Fruit fly (Drosophila melanogaster) whole organism, prepupa: ENCODE results near the gene CG43203.

Experiments used
- Blimp-1 ChIP-seq: fragments of 200-800 bp; sonication (Bioruptor generic); optimal IDR thresholded peaks from 3 replicates; lab custom pipeline; 2017; ENCODE audit warnings: missing biosample characterization, missing genetic modification characterization, mild to moderate bottlenecking, moderate library complexity, missing genetic modification reagents
- CG10631 ChIP-seq: fragments of 200-800 bp; sonication (Bioruptor generic); optimal IDR thresholded peaks from 2 replicates; lab custom pipeline; 2016; ENCODE audit warnings: missing biosample characterization, missing genetic modification characterization
- CG11762 ChIP-seq: fragments of 200-800 bp; sonication (Bioruptor generic); optimal IDR thresholded peaks from 3 replicates; lab custom pipeline; 2016; ENCODE audit warnings: missing biosample characterization, missing genetic modification characterization; ENCODE audit not compliant: insufficient read depth
- CG15336 ChIP-seq: fragments of 200-800 bp; sonication (Bioruptor generic); IDR thresholded peaks from 2 replicates; pipeline ENCODE4 v1.3.6; 2022; ENCODE audit warnings: missing biosample characterization, missing genetic modification characterization
- CG1621 ChIP-seq: fragments of 200-800 bp; sonication (Bioruptor generic); optimal IDR thresholded peaks from 3 replicates; lab custom pipeline; 2018; ENCODE audit warnings: missing biosample characterization, mild to moderate bottlenecking, missing genetic modification characterization
- CG3032 ChIP-seq: fragments of 200-800 bp; optimal IDR thresholded peaks from 2 replicates; lab custom pipeline; 2019; ENCODE audit warnings: missing biosample characterization, mild to moderate bottlenecking, missing genetic modification characterization, moderate library complexity
- CG31627 ChIP-seq: fragments of 200-800 bp; sonication (Bioruptor generic); optimal IDR thresholded peaks from 3 replicates; lab custom pipeline; 2016; ENCODE audit warnings: missing biosample characterization, missing genetic modification characterization
- CG34406 ChIP-seq: fragments of 200-800 bp; sonication (Bioruptor generic); optimal IDR thresholded peaks from 3 replicates; lab custom pipeline; 2016; ENCODE audit warnings: missing biosample characterization, missing genetic modification characterization
- CG3919 ChIP-seq: fragments of 200-800 bp; sonication (Bioruptor generic); optimal IDR thresholded peaks from 3 replicates; lab custom pipeline; 2016; ENCODE audit warnings: missing biosample characterization, missing genetic modification characterization
- CG4318 ChIP-seq: fragments of 200-800 bp; sonication (Bioruptor generic); optimal IDR thresholded peaks from 3 replicates; lab custom pipeline; 2017; ENCODE audit warnings: missing biosample characterization, mild to moderate bottlenecking, missing genetic modification characterization
- CG6163 ChIP-seq: fragments of 200-800 bp; sonication (Bioruptor generic); IDR thresholded peaks from 3 replicates; pipeline ENCODE4 v1.3.6; 2022; ENCODE audit warnings: missing biosample characterization, missing genetic modification characterization
- CG6276 ChIP-seq: fragments of 200-800 bp; sonication (Bioruptor generic); optimal IDR thresholded peaks from 2 replicates; lab custom pipeline; 2017; ENCODE audit warnings: missing biosample characterization, mild to moderate bottlenecking, missing genetic modification characterization
- CG6792 ChIP-seq: fragments of 200-800 bp; sonication (Bioruptor generic); optimal IDR thresholded peaks from 3 replicates; lab custom pipeline; 2016; ENCODE audit warnings: missing biosample characterization, missing genetic modification characterization
- CG6808 ChIP-seq: fragments of 200-800 bp; sonication (Bioruptor generic); optimal IDR thresholded peaks from 3 replicates; lab custom pipeline; 2017; ENCODE audit warnings: missing biosample characterization, missing genetic modification characterization, mild to moderate bottlenecking, moderate library complexity, missing genetic modification reagents
- CG6854 ChIP-seq: fragments of 200-800 bp; sonication (Bioruptor generic); optimal IDR thresholded peaks from 2 replicates; lab custom pipeline; 2017; ENCODE audit warnings: missing biosample characterization, mild to moderate bottlenecking, missing genetic modification characterization
- CG7368 ChIP-seq: fragments of 200-800 bp; sonication (Bioruptor generic); optimal IDR thresholded peaks from 3 replicates; lab custom pipeline; 2016; ENCODE audit warnings: missing biosample characterization, missing genetic modification characterization
- CG8119 ChIP-seq: fragments of 200-800 bp; sonication (Bioruptor generic); IDR thresholded peaks from 3 replicates; pipeline ENCODE4 v1.3.6; 2022; ENCODE audit warnings: missing biosample characterization, missing genetic modification characterization
- CG8319 ChIP-seq: fragments of 200-800 bp; sonication (Bioruptor generic); optimal IDR thresholded peaks from 3 replicates; lab custom pipeline; 2016; ENCODE audit warnings: missing biosample characterization, missing genetic modification characterization
- CG8632 ChIP-seq: fragments of 200-800 bp; sonication (Bioruptor generic); optimal IDR thresholded peaks from 3 replicates; lab custom pipeline; 2016; ENCODE audit warnings: missing biosample characterization, missing genetic modification characterization
- CG9139 ChIP-seq: fragments of 200-800 bp; sonication (Bioruptor generic); optimal IDR thresholded peaks from 3 replicates; lab custom pipeline; 2017; ENCODE audit warnings: missing biosample characterization, mild to moderate bottlenecking, missing genetic modification characterization
- Eip78C ChIP-seq: fragments of 200-800 bp; sonication (Bioruptor generic); peaks from one replicate; lab custom pipeline; 2016; ENCODE audit warnings: missing biosample characterization, missing genetic modification characterization
- Ets96B ChIP-seq: fragments of 200-800 bp; optimal IDR thresholded peaks from 2 replicates; lab custom pipeline; 2019; ENCODE audit warnings: missing biosample characterization, mild to moderate bottlenecking, missing genetic modification characterization, moderate library complexity
- Gug ChIP-seq: fragments of 200-800 bp; sonication (Bioruptor generic); IDR thresholded peaks from 2 replicates; pipeline ENCODE4 v1.3.6; 2022; ENCODE audit warnings: missing biosample characterization, missing genetic modification characterization
- Hr39 ChIP-seq: fragments of 200-800 bp; sonication (Bioruptor generic); optimal IDR thresholded peaks from 2 replicates; lab custom pipeline; 2016; ENCODE audit warnings: missing biosample characterization, missing genetic modification characterization
- Hr4 ChIP-seq: fragments of 200-800 bp; sonication (Bioruptor generic); optimal IDR thresholded peaks from 3 replicates; lab custom pipeline; 2016; ENCODE audit warnings: missing biosample characterization, missing genetic modification characterization
- Met ChIP-seq: fragments of 200-800 bp; sonication (Bioruptor generic); optimal IDR thresholded peaks from 3 replicates; lab custom pipeline; 2016; ENCODE audit warnings: missing biosample characterization, missing genetic modification characterization
- OdsH ChIP-seq: fragments of 200-800 bp; sonication (Bioruptor generic); optimal IDR thresholded peaks from 3 replicates; lab custom pipeline; 2016; ENCODE audit warnings: missing biosample characterization, missing genetic modification characterization
- Sox14 ChIP-seq: fragments of 200-800 bp; sonication (Bioruptor generic); optimal IDR thresholded peaks from 3 replicates; lab custom pipeline; 2016; ENCODE audit warnings: missing biosample characterization, missing genetic modification characterization
- Sox15 ChIP-seq: fragments of 200-800 bp; sonication (Bioruptor generic); optimal IDR thresholded peaks from 3 replicates; lab custom pipeline; 2016; ENCODE audit warnings: missing biosample characterization, missing genetic modification characterization
- cyc ChIP-seq: fragments of 200-800 bp; sonication (Bioruptor generic); optimal IDR thresholded peaks from 3 replicates; lab custom pipeline; 2016; ENCODE audit warnings: missing biosample characterization, missing genetic modification characterization
- dac ChIP-seq: fragments of 200-800 bp; sonication (Bioruptor generic); optimal IDR thresholded peaks from 2 replicates; lab custom pipeline; 2017; ENCODE audit warnings: missing biosample characterization, mild to moderate bottlenecking, missing genetic modification characterization
- dsx ChIP-seq: fragments of 200-800 bp; optimal IDR thresholded peaks from 3 replicates; lab custom pipeline; 2019; ENCODE audit warnings: missing biosample characterization, mild to moderate bottlenecking, missing genetic modification characterization, moderate library complexity; ENCODE audit not compliant: poor library complexity, severe bottlenecking
- eg ChIP-seq: fragments of 200-800 bp; sonication (Bioruptor generic); IDR thresholded peaks from 3 replicates; pipeline ENCODE4 v1.3.6; 2022; ENCODE audit warnings: missing biosample characterization, missing genetic modification characterization
- esn ChIP-seq: fragments of 200-800 bp; sonication (Bioruptor generic); optimal IDR thresholded peaks from 2 replicates; lab custom pipeline; 2016; ENCODE audit warnings: missing biosample characterization, mild to moderate bottlenecking, missing genetic modification characterization, moderate library complexity
- fd59A ChIP-seq: fragments of 200-800 bp; sonication (Bioruptor generic); optimal IDR thresholded peaks from 2 replicates; lab custom pipeline; 2017; ENCODE audit warnings: missing biosample characterization, mild to moderate bottlenecking, missing genetic modification characterization, missing genetic modification reagents
- fd85E ChIP-seq: fragments of 200-800 bp; sonication (Bioruptor generic); optimal IDR thresholded peaks from 3 replicates; lab custom pipeline; 2016; ENCODE audit warnings: missing biosample characterization, missing genetic modification characterization
- fkh ChIP-seq: fragments of 200-800 bp; sonication (Bioruptor generic); optimal IDR thresholded peaks from 3 replicates; lab custom pipeline; 2017; ENCODE audit warnings: missing biosample characterization, mild to moderate bottlenecking, missing genetic modification characterization, moderate library complexity
- lz ChIP-seq: fragments of 200-800 bp; sonication (Bioruptor generic); optimal IDR thresholded peaks from 3 replicates; lab custom pipeline; 2016; ENCODE audit warnings: missing biosample characterization, missing genetic modification characterization
- net ChIP-seq: fragments of 200-800 bp; sonication (Bioruptor generic); optimal IDR thresholded peaks from 3 replicates; lab custom pipeline; 2016; ENCODE audit warnings: missing biosample characterization, missing genetic modification characterization
- salr ChIP-seq, 2 experiments: fragments of 200-800 bp; sonication (Bioruptor generic); optimal IDR thresholded peaks; 3 replicates each; lab custom pipeline; 2016 to 2018; ENCODE audit warnings: missing biosample characterization in 2 of 2, missing genetic modification characterization in 2 of 2, mild to moderate bottlenecking in 1 of 2
- spab ChIP-seq: fragments of 200-800 bp; sonication (Bioruptor generic); optimal IDR thresholded peaks from 2 replicates; lab custom pipeline; 2017; ENCODE audit warnings: missing biosample characterization, mild to moderate bottlenecking, missing genetic modification characterization, missing genetic modification reagents
- ss ChIP-seq, 2 experiments: fragments of 200-800 bp; sonication (Bioruptor generic); optimal IDR thresholded peaks; 2 replicates in 1 of 2; 3 replicates in 1 of 2; lab custom pipeline; 2017 to 2018; ENCODE audit warnings: mild to moderate bottlenecking in 2 of 2, missing biosample characterization in 2 of 2, missing genetic modification characterization in 2 of 2, moderate library complexity in 1 of 2
- svp ChIP-seq: fragments of 200-800 bp; sonication (Bioruptor generic); peaks from one replicate; lab custom pipeline; 2016; ENCODE audit warnings: missing biosample characterization, missing genetic modification characterization

Gene CG43203

DNA sequence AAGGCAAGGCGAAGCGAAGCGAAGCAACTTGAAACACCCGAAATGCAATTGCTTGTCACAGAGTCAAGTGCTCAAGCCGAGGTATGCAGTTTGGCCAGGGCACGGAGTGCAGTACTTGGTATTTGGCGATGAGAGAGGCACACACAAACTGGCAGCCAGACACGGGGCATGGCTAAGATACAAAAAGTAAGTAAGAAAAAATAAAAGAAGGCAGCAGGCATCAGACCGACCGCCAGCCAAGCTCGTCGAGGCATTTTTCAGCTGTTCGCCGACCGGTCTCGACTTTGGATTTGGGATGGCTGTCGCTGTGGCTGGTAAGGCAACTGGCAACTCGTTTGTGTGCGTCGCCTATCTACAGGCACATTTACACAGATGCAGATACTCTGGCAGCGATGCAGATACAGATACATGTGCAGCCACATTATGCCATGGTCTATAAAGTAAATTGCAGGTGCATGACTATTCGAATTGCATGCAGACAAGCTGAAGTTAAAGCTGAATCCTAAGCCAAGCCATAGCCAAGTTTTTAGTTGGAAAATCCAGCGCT, 41.5 kb upstream of the CG43203 start (continued):
- TF ChIP-seq CG10631 (no peak), CG1621 (tag; lab: Kevin White, UChicago) (no peak), CG8119 (GFP tag; lab: Robert Waterston, UW) (peak; percentile 52; the same call in 1 of the 3 replicates), CG6792 (GFP tag; lab: Kevin White, UChicago) (no peak), CG8632 (no peak)

- TF ChIP-seq CG10631: no peak
- TF ChIP-seq Met: no peak
- TF ChIP-seq CG3919: no peak
- no peak for TF ChIP-seq dac (GFP tag; lab: Kevin White, UChicago)
- TF ChIP-seq Eip78C: no peak
- TF ChIP-seq CG6276 (GFP tag; lab: Kevin White, UChicago): peak; percentile 45
- TF ChIP-seq Hr4 (GFP tag; lab: Kevin White, UChicago): no peak
- TF ChIP-seq CG8119 (GFP tag; lab: Robert Waterston, UW): peak; percentile 69
- no peak for TF ChIP-seq CG6808 (GFP tag; lab: Kevin White, UChicago)
- no peak for TF ChIP-seq fd59A
- no peak for TF ChIP-seq ss (GFP tag; optimal IDR thresholded peaks at IDR 0.05; lab: Kevin White, UChicago)
- TF ChIP-seq CG31627: no peak
- no peak for TF ChIP-seq CG6854
- no peak for TF ChIP-seq CG9139 (GFP tag; lab: Kevin White, UChicago)
- TF ChIP-seq svp (GFP tag; lab: Kevin White, UChicago): no peak
- TF ChIP-seq Blimp-1 (GFP tag; lab: Kevin White, UChicago): no peak
- TF ChIP-seq CG4318 (GFP tag; lab: Kevin White, UChicago): no peak
- no peak for TF ChIP-seq OdsH (GFP tag; lab: Kevin White, UChicago)
- peak; percentile 58 for TF ChIP-seq CG15336 (GFP tag; lab: Robert Waterston, UW)
- TF ChIP-seq Sox14: no peak
- no peak for TF ChIP-seq CG6792 (GFP tag; lab: Kevin White, UChicago)
- no peak for TF ChIP-seq Hr39 (GFP tag; lab: Kevin White, UChicago)
- no peak for TF ChIP-seq fkh (GFP tag; lab: Kevin White, UChicago)
- TF ChIP-seq dsx (GFP tag; lab: Kevin White, UChicago): no peak
- TF ChIP-seq CG11762 (GFP tag; lab: Kevin White, UChicago): no peak
- TF ChIP-seq eg: peak; percentile 73; the same call in 1 of the 3 replicates
Measured at dm6 chr3R:19313200-19313599, 40.7 kb upstream of the CG43203 start.

DNA sequence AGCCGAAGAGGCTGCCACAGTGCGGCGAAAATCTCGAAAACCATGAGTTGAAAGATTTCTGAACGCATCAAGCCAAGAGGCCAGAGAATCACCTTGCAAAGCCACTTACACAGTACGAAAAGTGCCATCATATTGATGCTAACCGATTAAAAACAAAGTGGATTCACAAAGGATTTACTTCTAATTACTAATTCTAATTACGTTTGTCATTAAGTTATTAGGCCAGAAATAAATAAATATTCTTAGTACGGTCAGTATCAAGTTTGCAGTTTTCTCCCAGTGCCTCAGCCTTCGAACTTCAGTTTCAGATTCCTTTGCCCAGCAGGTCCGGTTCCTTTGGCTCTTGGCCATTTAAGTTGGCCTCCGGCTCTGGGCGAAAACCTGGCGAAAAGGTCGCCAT, 39.6 kb upstream of the CG43203 start:
- TF ChIP-seq Sox14 (peak; percentile 88), cyc (GFP tag; lab: Kevin White, UChicago) (peak; percentile 86), Ets96B (tag; lab: Kevin White, UChicago) (peak; percentile 90), fd59A (peak; percentile 85), CG8119 (GFP tag; lab: Robert Waterston, UW) (peak; percentile 63), dac (GFP tag; lab: Kevin White, UChicago) (no peak), fkh (GFP tag; lab: Kevin White, UChicago) (no peak), lz (peak; percentile 87), CG7368 (peak; percentile 79), spab (GFP tag; lab: Kevin White, UChicago) (peak; percentile 82), Gug (GFP tag; lab: Robert Waterston, UW) (peak; percentile 30; the same call in 1 of the 2 replicates), CG8632 (peak; percentile 87), CG6792 (GFP tag; lab: Kevin White, UChicago) (peak; percentile 89), CG8319 (GFP tag; lab: Kevin White, UChicago) (peak; percentile 67), CG3032 (tag; lab: Kevin White, UChicago) (peak; percentile 82), esn (GFP tag; lab: Kevin White, UChicago) (peak; percentile 91), CG34406 (GFP tag; lab: Kevin White, UChicago) (peak; percentile 80), CG3919 (peak; percentile 90), Hr39 (GFP tag; lab: Kevin White, UChicago) (peak; percentile 89), Eip78C (peak; percentile 96), salr (GFP tag; optimal IDR thresholded peaks at IDR 0.05; lab: Kevin White, UChicago) (peak; percentile 52 to 82), CG4318 (GFP tag; lab: Kevin White, UChicago) (peak; percentile 1), Met (peak; percentile 91), fd85E (GFP tag; lab: Kevin White, UChicago) (peak; percentile 33), CG31627 (peak; percentile 88), dsx (GFP tag; lab: Kevin White, UChicago) (peak; percentile 81), Sox15 (GFP tag; lab: Kevin White, UChicago) (peak; percentile 72), CG6808 (GFP tag; lab: Kevin White, UChicago) (peak; percentile 78), ss (GFP tag; optimal IDR thresholded peaks at IDR 0.05; lab: Kevin White, UChicago) (peak; percentile 77), net (peak; percentile 75), CG6163 (GFP tag; lab: Robert Waterston, UW) (peak; percentile 89), CG6854 (no peak), eg (0 out of 3 replicates have a peak, but pooled peaks have one; percentile 11), CG9139 (GFP tag; lab: Kevin White, UChicago) (peak; percentile 65), CG11762 (GFP tag; lab: Kevin White, UChicago) (peak; percentile 82)
